Worm (Caenorhabditis elegans) whole organism, L4 larva: ENCODE data around the gene R04B5.5.
A peak's percentile ranks its signal among the peaks of the same experiment; 100 is the strongest.

Experiments
- F26F4.8 ChIP-seq: fragments of 200-800 bp; sonication (Bioruptor generic); conservative IDR thresholded peaks from 2 replicates; pipeline ENCODE4 v1.3.6; 2022; ENCODE audit warnings: missing genetic modification characterization, missing compliant biosample characterization
- F44E2.7 ChIP-seq: fragments of 200-800 bp; sonication (Bioruptor generic); IDR thresholded peaks from 2 replicates; pipeline ENCODE4 v2.1.2; 2022; ENCODE audit warnings: missing genetic modification characterization, missing compliant biosample characterization
- R02D3.7 ChIP-seq: fragments of 150-350 bp; sonication (generic microtip); optimal IDR thresholded peaks from 3 replicates; lab custom pipeline; 2014; ENCODE audit warnings: missing biosample characterization, missing genetic modification characterization
- T20F7.1 ChIP-seq: fragments of 200-800 bp; sonication (Bioruptor generic); optimal IDR thresholded peaks from 2 replicates; lab custom pipeline; 2018; ENCODE audit warnings: mild to moderate bottlenecking, missing genetic modification characterization, missing compliant biosample characterization
- T26A8.4 ChIP-seq: fragments of 200-800 bp; sonication (Bioruptor generic); IDR thresholded peaks from 2 replicates; pipeline ENCODE4 v1.3.6; 2022; ENCODE audit warnings: missing genetic modification characterization, missing compliant biosample characterization
- Y105C5A.15 ChIP-seq: fragments of 200-800 bp; sonication (Bioruptor generic); IDR thresholded peaks from 2 replicates; pipeline ENCODE4 v1.3.6; 2022; ENCODE audit warnings: missing genetic modification characterization, missing compliant biosample characterization
- Y5F2A.4 ChIP-seq: fragments of 200-800 bp; sonication (Bioruptor generic); optimal IDR thresholded peaks from 2 replicates; lab custom pipeline; 2018; ENCODE audit warnings: mild to moderate bottlenecking, missing genetic modification characterization, missing compliant biosample characterization
- arid-1 ChIP-seq: fragments of 200-800 bp; sonication (Bioruptor generic); conservative IDR thresholded peaks from 2 replicates; pipeline ENCODE4 v1.3.6; 2022; ENCODE audit warnings: missing genetic modification reagents, missing genetic modification characterization, missing compliant biosample characterization
- ceh-20 ChIP-seq: fragments of 200-800 bp; sonication (Bioruptor generic); IDR thresholded peaks from 2 replicates; pipeline ENCODE4 v1.3.6; 2022; ENCODE audit warnings: missing genetic modification reagents, missing genetic modification characterization, missing compliant biosample characterization
- ceh-44 ChIP-seq: fragments of 200-800 bp; sonication (Bioruptor generic); IDR thresholded peaks from 2 replicates; pipeline ENCODE4 v1.3.6; 2022; ENCODE audit warnings: missing genetic modification reagents, missing genetic modification characterization, missing compliant biosample characterization
- ctbp-1 ChIP-seq: fragments of 200-800 bp; sonication (Bioruptor generic); IDR thresholded peaks from 2 replicates; pipeline ENCODE4 v1.3.6; 2022; ENCODE audit warnings: missing genetic modification reagents, missing genetic modification characterization, missing compliant biosample characterization
- daf-16 ChIP-seq, 3 experiments: sonication (generic microtip); optimal IDR thresholded peaks; 2 replicates each; lab custom pipeline; 2016 to 2017; ENCODE audit warnings: missing genetic modification characterization in 3 of 3, missing genetic modification reagents in 3 of 3, mild to moderate bottlenecking in 2 of 3, missing compliant biosample characterization in 2 of 3, missing biosample characterization in 1 of 3, moderate library complexity in 1 of 3
- dmd-6 ChIP-seq: fragments of 200-800 bp; sonication (Bioruptor generic); IDR thresholded peaks from 2 replicates; pipeline ENCODE4 v1.3.6; 2022; ENCODE audit warnings: missing genetic modification reagents, missing genetic modification characterization, missing compliant biosample characterization
- dpl-1 ChIP-seq: fragments of 150-350 bp; optimal IDR thresholded peaks from 2 replicates; lab custom pipeline; 2014; ENCODE audit warnings: missing biosample characterization, missing genetic modification reagents, missing genetic modification characterization
- duxl-1 ChIP-seq: sonication (generic microtip); optimal IDR thresholded peaks from 2 replicates; lab custom pipeline; 2016; ENCODE audit warnings: mild to moderate bottlenecking, missing genetic modification characterization, moderate library complexity, missing compliant biosample characterization; ENCODE audit not compliant: poor library complexity
- dve-1 ChIP-seq: sonication (generic microtip); optimal IDR thresholded peaks from 2 replicates; lab custom pipeline; 2017; ENCODE audit warnings: antibody characterized with exemption, mild to moderate bottlenecking, missing genetic modification characterization, missing compliant biosample characterization; ENCODE audit not compliant: insufficient read depth
- egl-43 ChIP-seq: fragments of 200-800 bp; sonication (Bioruptor generic); IDR thresholded peaks from 2 replicates; pipeline ENCODE4 v1.3.6; 2022; ENCODE audit warnings: missing genetic modification reagents, missing genetic modification characterization, missing compliant biosample characterization
- gei-8 ChIP-seq: fragments of 200-800 bp; sonication (Bioruptor generic); optimal IDR thresholded peaks from 2 replicates; lab custom pipeline; 2018; ENCODE audit warnings: mild to moderate bottlenecking, missing genetic modification characterization, missing compliant biosample characterization
- hlh-11 ChIP-seq: fragments of 200-800 bp; sonication (Bioruptor generic); optimal IDR thresholded peaks from 2 replicates; lab custom pipeline; 2018; ENCODE audit warnings: mild to moderate bottlenecking, missing genetic modification characterization, missing compliant biosample characterization
- hlh-30 ChIP-seq: sonication (generic microtip); optimal IDR thresholded peaks from 2 replicates; lab custom pipeline; 2017; ENCODE audit warnings: antibody characterized with exemption, mild to moderate bottlenecking, missing genetic modification characterization, missing compliant biosample characterization; ENCODE audit not compliant: insufficient read depth
- hmg-1.1 ChIP-seq: fragments of 200-800 bp; sonication (Bioruptor generic); IDR thresholded peaks from 2 replicates; pipeline ENCODE4 v1.3.6; 2022; ENCODE audit warnings: missing genetic modification reagents, missing genetic modification characterization, missing compliant biosample characterization
- lin-15B ChIP-seq: fragments of 150-350 bp; sonication (generic microtip); optimal IDR thresholded peaks from 3 replicates; lab custom pipeline; 2014; ENCODE audit warnings: missing biosample characterization, missing genetic modification characterization
- lin-29 ChIP-seq: fragments of 200-800 bp; sonication (Bioruptor generic); IDR thresholded peaks from 2 replicates; pipeline ENCODE4 v1.3.6; 2022; ENCODE audit warnings: missing genetic modification reagents, missing genetic modification characterization, missing compliant biosample characterization
- lir-3 ChIP-seq: sonication (generic microtip); optimal IDR thresholded peaks from 2 replicates; lab custom pipeline; 2016; ENCODE audit warnings: mild to moderate bottlenecking, missing genetic modification characterization, missing compliant biosample characterization
- lsy-2 ChIP-seq, 2 experiments: fragments of 150-350 bp in 1 of 2; sonication (generic microtip) in 1 of 2; optimal IDR thresholded peaks; 2 replicates each; lab custom pipeline; 2014 to 2017; ENCODE audit warnings: missing biosample characterization in 2 of 2, missing genetic modification characterization in 2 of 2
- mdl-1 ChIP-seq, 2 experiments: fragments of 150-350 bp in 1 of 2; sonication (generic microtip) in 1 of 2; optimal IDR thresholded peaks; 2 replicates each; lab custom pipeline; 2014 to 2017; ENCODE audit warnings: missing biosample characterization in 2 of 2, missing genetic modification characterization in 2 of 2
- mdt-29 ChIP-seq: fragments of 200-800 bp; sonication (Bioruptor generic); IDR thresholded peaks from 2 replicates; pipeline ENCODE4 v1.3.6; 2022; ENCODE audit warnings: missing genetic modification reagents, missing genetic modification characterization, missing compliant biosample characterization
- mep-1 ChIP-seq: fragments of 150-350 bp; sonication (generic microtip); optimal IDR thresholded peaks from 3 replicates; lab custom pipeline; 2014; ENCODE audit warnings: missing biosample characterization, missing genetic modification characterization
- mes-2 ChIP-seq: sonication (generic microtip); optimal IDR thresholded peaks from 2 replicates; lab custom pipeline; 2016; ENCODE audit warnings: missing genotype, mild to moderate bottlenecking, missing genetic modification characterization, missing compliant biosample characterization; ENCODE audit not compliant: poor library complexity, severe bottlenecking
- mxl-3 ChIP-seq: fragments of 200-800 bp; sonication (Bioruptor generic); optimal IDR thresholded peaks from 2 replicates; lab custom pipeline; 2018; ENCODE audit warnings: mild to moderate bottlenecking, missing genetic modification characterization, missing compliant biosample characterization
- nhr-11 ChIP-seq: fragments of 150-350 bp; optimal IDR thresholded peaks from 2 replicates; lab custom pipeline; 2014; ENCODE audit warnings: missing biosample characterization, missing genetic modification characterization
- nhr-25 ChIP-seq: sonication (generic microtip); optimal IDR thresholded peaks from 2 replicates; lab custom pipeline; 2017; ENCODE audit warnings: missing genetic modification characterization, mild to moderate bottlenecking, missing compliant biosample characterization, antibody characterized with exemption, moderate library complexity, borderline replicate concordance; ENCODE audit not compliant: insufficient read depth
- nhr-28 ChIP-seq: fragments of 150-350 bp; optimal IDR thresholded peaks from 2 replicates; lab custom pipeline; 2014; ENCODE audit warnings: missing biosample characterization, missing genetic modification characterization
- nhr-48 ChIP-seq: sonication (generic microtip); optimal IDR thresholded peaks from 2 replicates; lab custom pipeline; 2016; ENCODE audit warnings: mild to moderate bottlenecking, missing genetic modification characterization, missing compliant biosample characterization
- nhr-6 ChIP-seq: fragments of 150-350 bp; optimal IDR thresholded peaks from 2 replicates; lab custom pipeline; 2014; ENCODE audit warnings: missing biosample characterization, missing genetic modification characterization
- pha-4 ChIP-seq, 2 experiments: fragments of 150-350 bp in 1 of 2; fragments of 200-800 bp in 1 of 2; sonication (Bioruptor generic) in 1 of 2; IDR thresholded peaks in 1 of 2; optimal IDR thresholded peaks in 1 of 2; 2 replicates each; pipeline versions ENCODE4 v1.3.6 to Lab custom; 2014 to 2022; ENCODE audit warnings: missing genetic modification characterization in 2 of 2, missing genetic modification reagents in 2 of 2, missing biosample characterization in 1 of 2, missing compliant biosample characterization in 1 of 2
- rbr-2 ChIP-seq: sonication (generic microtip); optimal IDR thresholded peaks from 2 replicates; lab custom pipeline; 2016; ENCODE audit warnings: missing genotype, missing genetic modification characterization, missing compliant biosample characterization
- set-16 ChIP-seq: fragments of 200-800 bp; sonication (Bioruptor generic); IDR thresholded peaks from 2 replicates; pipeline ENCODE4 v1.3.6; 2022; ENCODE audit warnings: missing genetic modification reagents, missing genetic modification characterization, missing compliant biosample characterization
- spr-3 ChIP-seq: fragments of 200-800 bp; sonication (Bioruptor generic); optimal IDR thresholded peaks from 2 replicates; lab custom pipeline; 2018; ENCODE audit warnings: mild to moderate bottlenecking, missing genetic modification characterization, missing compliant biosample characterization
- tra-1 ChIP-seq: fragments of 200-800 bp; sonication (Bioruptor generic); IDR thresholded peaks from 2 replicates; pipeline ENCODE4 v1.3.6; 2022; ENCODE audit warnings: missing genetic modification reagents, missing genetic modification characterization, missing compliant biosample characterization
- unc-62 ChIP-seq, 3 experiments: fragments of 150-350 bp in 1 of 3; sonication (generic microtip); optimal IDR thresholded peaks in 2 of 3; peaks in 1 of 3; 1 replicate in 1 of 3; 2 replicates in 2 of 3; lab custom pipeline; 2014 to 2017; ENCODE audit warnings: missing biosample characterization in 3 of 3, missing genetic modification characterization in 3 of 3, missing genetic modification reagents in 3 of 3, missing genotype in 1 of 3
- vab-7 ChIP-seq: fragments of 200-800 bp; sonication (Bioruptor generic); IDR thresholded peaks from 2 replicates; pipeline ENCODE4 v1.3.6; 2022; ENCODE audit warnings: missing genetic modification reagents, missing genetic modification characterization, missing compliant biosample characterization
- zfp-3 ChIP-seq: fragments of 200-800 bp; sonication (Bioruptor generic); conservative IDR thresholded peaks from 2 replicates; pipeline ENCODE4 v1.3.6; 2022; ENCODE audit warnings: missing genetic modification reagents, missing genetic modification characterization, missing compliant biosample characterization

Gene R04B5.5

ce11 chrV:10042254-10042653 is 45.0 kb upstream of the R04B5.5 start (continued):
- no peak for TF ChIP-seq R02D3.7 (tag; lab: Kevin White, UChicago)
- peak; percentile 31 for TF ChIP-seq duxl-1 (tag; lab: Kevin White, UChicago)
- TF ChIP-seq Y5F2A.4 (GFP tag; lab: Kevin White, UChicago) = no peak
- TF ChIP-seq mdl-1 (tag; optimal IDR thresholded peaks at IDR 0.05; lab: Kevin White, UChicago) = peak; percentile 45 to 65
- TF ChIP-seq set-16 (GFP tag; lab: Robert Waterston, UW) = no peak
- TF ChIP-seq zfp-3 (GFP tag; lab: Robert Waterston, UW) = 0 out of 2 replicates have a peak, but pooled peaks have one; percentile 48
- peak; percentile 79 for TF ChIP-seq mes-2 (tag; lab: Kevin White, UChicago)
- TF ChIP-seq ceh-20 (GFP tag; lab: Robert Waterston, UW) = peak; percentile 71
- TF ChIP-seq dpl-1 (GFP tag; lab: Kevin White, UChicago) = peak; percentile 49
- peak; percentile 78 for TF ChIP-seq hmg-1.1 (GFP tag; lab: Robert Waterston, UW)
- TF ChIP-seq lin-29 = no peak
- TF ChIP-seq F26F4.8 (GFP tag; lab: Robert Waterston, UW) = no peak
- peak; percentile 51 for TF ChIP-seq rbr-2 (tag; lab: Kevin White, UChicago)
- TF ChIP-seq spr-3 = peak; percentile 49
- TF ChIP-seq arid-1 (GFP tag; lab: Robert Waterston, UW) = peak; percentile 42; the same call in 1 of the 2 replicates
- TF ChIP-seq, all 104 proteins: peak for 29

DNA sequence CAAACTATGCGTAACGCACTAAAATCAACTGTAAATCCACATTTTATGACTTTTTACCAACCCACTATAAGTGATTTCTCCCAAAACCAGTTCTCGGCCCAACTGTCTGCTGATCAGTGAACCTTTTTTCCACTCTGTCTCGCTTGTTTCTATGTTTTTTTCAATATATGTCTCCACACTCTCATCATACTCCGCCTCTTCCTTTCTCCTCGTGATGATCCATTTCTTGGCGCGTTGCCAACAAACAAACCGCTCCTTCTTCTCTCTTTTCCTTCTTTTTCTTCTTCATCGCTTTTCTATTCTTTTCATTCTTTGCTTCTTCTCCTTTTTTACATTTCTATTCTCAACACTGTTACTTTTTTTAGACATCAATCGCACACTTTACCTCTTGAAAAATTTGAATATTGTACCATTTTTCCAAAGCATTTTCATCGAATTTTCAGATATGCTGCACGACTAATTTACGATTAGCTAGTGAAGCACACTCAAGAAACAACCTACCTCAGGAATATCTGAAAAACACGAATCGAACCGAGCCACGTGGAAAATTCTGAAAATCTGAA is 44.0 kb upstream of the R04B5.5 start, which contains the start of gene T06E8.8:
Gene T06E8.8, plus strand, starts transcription at position 513 of the 563 bp plus-strand sequence.
- TF ChIP-seq T26A8.4 = no peak
- TF ChIP-seq lir-3 (tag; lab: Kevin White, UChicago) = no peak
- no peak for TF ChIP-seq vab-7 (GFP tag; lab: Robert Waterston, UW)
- TF ChIP-seq hlh-11 (tag; lab: Kevin White, UChicago) = peak; percentile 81
- TF ChIP-seq T20F7.1 (GFP tag; lab: Kevin White, UChicago) = peak; percentile 3
- peak in 1 of 2 experiments; percentile 88 for TF ChIP-seq mdl-1 (tag; optimal IDR thresholded peaks at IDR 0.05; lab: Kevin White, UChicago)
- peak; percentile 76 for TF ChIP-seq nhr-6
- peak; percentile 51 for TF ChIP-seq mes-2 (tag; lab: Kevin White, UChicago)
- no peak for TF ChIP-seq ceh-44
- TF ChIP-seq pha-4 (GFP tag; IDR thresholded peaks at IDR 0.05; lab: Robert Waterston, UW) = peak; percentile 41
- no peak for TF ChIP-seq pha-4 (tag; optimal IDR thresholded peaks at IDR 0.05; lab: Kevin White, UChicago)
- TF ChIP-seq set-16 (GFP tag; lab: Robert Waterston, UW) = 0 out of 2 replicates have a peak, but pooled peaks have one; percentile 11
- TF ChIP-seq mdt-29 (GFP tag; lab: Robert Waterston, UW) = no peak
- TF ChIP-seq ctbp-1 = no peak
- peak; percentile 4 to 86 for TF ChIP-seq lsy-2 (tag; optimal IDR thresholded peaks at IDR 0.05; lab: Kevin White, UChicago)
- TF ChIP-seq nhr-25 (tag; lab: Kevin White, UChicago) = peak; percentile 54
- TF ChIP-seq mep-1 (tag; lab: Kevin White, UChicago) = peak; percentile 69
- no peak for TF ChIP-seq Y105C5A.15 (GFP tag; lab: Robert Waterston, UW)
- 0 out of 2 replicates have a peak, but pooled peaks have one; percentile 8 for TF ChIP-seq egl-43 (GFP tag; lab: Robert Waterston, UW)
- peak; percentile 67 for TF ChIP-seq dve-1 (tag; lab: Kevin White, UChicago)
- peak; percentile 70 for TF ChIP-seq nhr-11 (tag; lab: Kevin White, UChicago)
- TF ChIP-seq hlh-30 (tag; lab: Kevin White, UChicago) = peak; percentile 93
- TF ChIP-seq nhr-48 (tag; lab: Kevin White, UChicago) = peak; percentile 63
- TF ChIP-seq rbr-2 (tag; lab: Kevin White, UChicago) = peak; percentile 39
- TF ChIP-seq gei-8 (GFP tag; lab: Kevin White, UChicago) = peak; percentile 3
- TF ChIP-seq F44E2.7 = no peak
- peak; percentile 69 for TF ChIP-seq nhr-28 (tag; lab: Kevin White, UChicago)
- peak; percentile 64 for TF ChIP-seq hmg-1.1 (GFP tag; lab: Robert Waterston, UW)
- TF ChIP-seq mxl-3 = peak; percentile 59
- TF ChIP-seq lin-15B (tag; lab: Kevin White, UChicago) = no peak
- peak in 1 of 2 experiments; percentile 12 for TF ChIP-seq daf-16 (GFP tag; optimal IDR thresholded peaks at IDR 0.05; lab: Kevin White, UChicago)
- no peak for TF ChIP-seq daf-16 (tag; optimal IDR thresholded peaks at IDR 0.05; lab: Kevin White, UChicago)
- TF ChIP-seq unc-62 (GFP tag; optimal IDR thresholded peaks at IDR 0.05 in 1 of 2; lab: Kevin White, UChicago) = peak in 1 of 2 experiments; percentile 80
- TF ChIP-seq unc-62 (tag; optimal IDR thresholded peaks at IDR 0.05; lab: Kevin White, UChicago) = no peak
- TF ChIP-seq dmd-6 = peak; percentile 66
- TF ChIP-seq tra-1 (GFP tag; lab: Robert Waterston, UW) = peak; percentile 61; the same call in 1 of the 2 replicates
